Worm (Caenorhabditis elegans) whole organism, young adult: ENCODE measurements around the gene spon-1.

Source experiments
- B0019.2 ChIP-seq: fragments of 200-800 bp; sonication (Bioruptor generic); conservative IDR thresholded peaks from 2 replicates; pipeline ENCODE4 v1.3.6; 2022; ENCODE audit warnings: missing genetic modification reagents, missing genetic modification characterization, missing compliant biosample characterization
- C17E4.6 ChIP-seq: fragments of 200-800 bp; sonication (Bioruptor generic); IDR thresholded peaks from 2 replicates; pipeline ENCODE4 v1.3.6; 2022; ENCODE audit warnings: missing genetic modification reagents, missing genetic modification characterization, missing compliant biosample characterization
- F33H1.4 ChIP-seq: fragments of 200-800 bp; sonication (Bioruptor generic); IDR thresholded peaks from 2 replicates; pipeline ENCODE4 v1.3.6; 2022; ENCODE audit warnings: missing genetic modification reagents, missing genetic modification characterization, missing compliant biosample characterization
- F39B2.1 ChIP-seq: fragments of 200-800 bp; sonication (Bioruptor generic); IDR thresholded peaks from 2 replicates; pipeline ENCODE4 v1.3.6; 2022; ENCODE audit warnings: missing genetic modification reagents, missing genetic modification characterization, missing compliant biosample characterization
- F49E8.2 ChIP-seq: sonication (generic microtip); optimal IDR thresholded peaks from 3 replicates; lab custom pipeline; 2017; ENCODE audit warnings: missing genetic modification characterization, mild to moderate bottlenecking, missing compliant biosample characterization, antibody characterized with exemption, moderate library complexity; ENCODE audit not compliant: insufficient read depth
- K12H6.12 ChIP-seq: fragments of 200-800 bp; sonication (Bioruptor generic); optimal IDR thresholded peaks from 2 replicates; lab custom pipeline; 2018; ENCODE audit warnings: mild to moderate bottlenecking, missing genetic modification characterization, missing compliant biosample characterization
- T26A5.8 ChIP-seq: sonication (generic microtip); optimal IDR thresholded peaks from 2 replicates; lab custom pipeline; 2016; ENCODE audit warnings: missing genetic modification characterization, missing compliant biosample characterization
- akir-1 ChIP-seq: fragments of 200-800 bp; sonication (Bioruptor generic); optimal IDR thresholded peaks from 2 replicates; lab custom pipeline; 2018; ENCODE audit warnings: mild to moderate bottlenecking, missing genetic modification characterization, moderate library complexity, missing compliant biosample characterization
- cebp-1 ChIP-seq, 2 experiments: fragments of 200-800 bp in 1 of 2; sonication (Bioruptor generic) in 1 of 2; sonication (generic microtip) in 1 of 2; IDR thresholded peaks in 1 of 2; optimal IDR thresholded peaks in 1 of 2; 2 replicates each; pipeline versions ENCODE4 v1.3.6 to Lab custom; 2017 to 2022; ENCODE audit warnings: missing compliant biosample characterization in 2 of 2, missing genetic modification characterization in 2 of 2, mild to moderate bottlenecking in 1 of 2, missing genetic modification reagents in 1 of 2, moderate library complexity in 1 of 2
- ceh-100 ChIP-seq: fragments of 200-800 bp; sonication (Bioruptor generic); IDR thresholded peaks from 2 replicates; pipeline ENCODE4 v1.3.6; 2022; ENCODE audit warnings: missing genetic modification reagents, missing genetic modification characterization, missing compliant biosample characterization
- ceh-91 ChIP-seq: fragments of 200-800 bp; sonication (Bioruptor generic); IDR thresholded peaks from 2 replicates; pipeline ENCODE4 v1.3.6; 2022; ENCODE audit warnings: missing genetic modification reagents, missing genetic modification characterization, missing compliant biosample characterization
- efl-1 ChIP-seq: fragments of 150-350 bp; optimal IDR thresholded peaks from 2 replicates; lab custom pipeline; 2014; ENCODE audit warnings: missing biosample characterization, missing genetic modification reagents, missing genetic modification characterization
- ekl-4 ChIP-seq: fragments of 200-800 bp; sonication (Bioruptor generic); IDR thresholded peaks from 2 replicates; pipeline ENCODE4 v1.3.6; 2022; ENCODE audit warnings: missing genetic modification reagents, missing genetic modification characterization, missing compliant biosample characterization
- fkh-3 ChIP-seq: sonication (generic microtip); optimal IDR thresholded peaks from 2 replicates; lab custom pipeline; 2016; ENCODE audit warnings: mild to moderate bottlenecking, missing genetic modification characterization, missing compliant biosample characterization
- gei-17 ChIP-seq: fragments of 200-800 bp; sonication (Bioruptor generic); optimal IDR thresholded peaks from 2 replicates; lab custom pipeline; 2018; ENCODE audit warnings: mild to moderate bottlenecking, missing genetic modification characterization, missing compliant biosample characterization
- him-1 ChIP-seq: sonication (generic microtip); optimal IDR thresholded peaks from 2 replicates; lab custom pipeline; 2016; ENCODE audit warnings: missing genotype, missing genetic modification reagents, missing genetic modification characterization, missing compliant biosample characterization
- hlh-12 ChIP-seq: sonication (generic microtip); optimal IDR thresholded peaks from 2 replicates; lab custom pipeline; 2016; ENCODE audit warnings: missing genetic modification characterization, missing compliant biosample characterization
- hmg-1.2 ChIP-seq: fragments of 200-800 bp; sonication (Bioruptor generic); IDR thresholded peaks from 2 replicates; pipeline ENCODE4 v1.3.6; 2022; ENCODE audit warnings: missing genetic modification reagents, missing genetic modification characterization, missing compliant biosample characterization
- let-607 ChIP-seq, 2 experiments: fragments of 200-800 bp in 1 of 2; sonication (Bioruptor generic) in 1 of 2; sonication (generic microtip) in 1 of 2; optimal IDR thresholded peaks; 2 replicates each; lab custom pipeline; 2016 to 2018; ENCODE audit warnings: mild to moderate bottlenecking in 2 of 2, missing compliant biosample characterization in 2 of 2, missing genetic modification characterization in 2 of 2, moderate library complexity in 2 of 2, missing genotype in 1 of 2
- lin-26 ChIP-seq: fragments of 200-800 bp; sonication (Bioruptor generic); IDR thresholded peaks from 2 replicates; pipeline ENCODE4 v1.3.6; 2022; ENCODE audit warnings: missing genetic modification reagents, missing genetic modification characterization, missing compliant biosample characterization
- lin-35 ChIP-seq, 3 experiments: fragments of 150-350 bp in 2 of 3; sonication (generic microtip) in 1 of 3; optimal IDR thresholded peaks; 2 replicates each; lab custom pipeline; 2014 to 2018; ENCODE audit warnings: missing biosample characterization in 3 of 3, missing genetic modification characterization in 3 of 3, missing genetic modification reagents in 3 of 3
- madf-10 ChIP-seq: sonication (generic microtip); optimal IDR thresholded peaks from 2 replicates; lab custom pipeline; 2016; ENCODE audit warnings: mild to moderate bottlenecking, missing genetic modification characterization, missing compliant biosample characterization
- madf-3 ChIP-seq: fragments of 200-800 bp; sonication (Bioruptor generic); IDR thresholded peaks from 2 replicates; pipeline ENCODE4 v1.3.6; 2022; ENCODE audit warnings: missing genetic modification reagents, missing genetic modification characterization, missing compliant biosample characterization
- madf-6 ChIP-seq: fragments of 200-800 bp; sonication (Bioruptor generic); IDR thresholded peaks from 2 replicates; pipeline ENCODE4 v1.3.6; 2022; ENCODE audit warnings: missing genetic modification reagents, missing genetic modification characterization, missing compliant biosample characterization
- mes-4 ChIP-seq: sonication (generic microtip); optimal IDR thresholded peaks from 2 replicates; lab custom pipeline; 2016; ENCODE audit warnings: missing genotype, missing genetic modification characterization, missing compliant biosample characterization
- nfyb-1 ChIP-seq: fragments of 200-800 bp; sonication (Bioruptor generic); IDR thresholded peaks from 2 replicates; pipeline ENCODE4 v1.3.6; 2022; ENCODE audit warnings: missing genetic modification reagents, missing genetic modification characterization, missing compliant biosample characterization
- nhr-179 ChIP-seq: sonication (generic microtip); optimal IDR thresholded peaks from 2 replicates; lab custom pipeline; 2016; ENCODE audit warnings: mild to moderate bottlenecking, missing genetic modification characterization, missing compliant biosample characterization
- nhr-80 ChIP-seq: sonication (generic microtip); optimal IDR thresholded peaks from 2 replicates; lab custom pipeline; 2016; ENCODE audit warnings: missing genetic modification characterization, missing compliant biosample characterization
- rec-8 ChIP-seq, 2 experiments: sonication (generic microtip); optimal IDR thresholded peaks; 2 replicates each; lab custom pipeline; 2016; ENCODE audit warnings: mild to moderate bottlenecking in 2 of 2, missing genetic modification characterization in 2 of 2, missing genetic modification reagents in 2 of 2, missing genotype in 2 of 2, missing biosample characterization in 1 of 2, missing compliant biosample characterization in 1 of 2, moderate library complexity in 1 of 2
- snpc-1.1 ChIP-seq: sonication (generic microtip); optimal IDR thresholded peaks from 2 replicates; lab custom pipeline; 2017; ENCODE audit warnings: missing genetic modification characterization, mild to moderate bottlenecking, missing compliant biosample characterization, antibody characterized with exemption, moderate library complexity, missing genotype, missing genetic modification reagents; ENCODE audit not compliant: insufficient read depth
- snpc-3.4 ChIP-seq: sonication (generic microtip); optimal IDR thresholded peaks from 2 replicates; lab custom pipeline; 2017; ENCODE audit warnings: missing genetic modification characterization, mild to moderate bottlenecking, missing compliant biosample characterization, antibody characterized with exemption, moderate library complexity, missing genotype, missing genetic modification reagents
- snpc-4 ChIP-seq, 5 experiments: fragments of 150-350 bp in 1 of 5; sonication (generic microtip) in 4 of 5; optimal IDR thresholded peaks; 2 replicates each; lab custom pipeline; 2014 to 2018; ENCODE audit warnings: missing genetic modification characterization in 5 of 5, missing biosample characterization in 3 of 5, antibody characterized with exemption in 2 of 5, mild to moderate bottlenecking in 2 of 5, missing compliant biosample characterization in 2 of 5, missing genotype in 2 of 5, moderate library complexity in 2 of 5, missing genetic modification reagents in 1 of 5
- tbx-9 ChIP-seq: sonication (generic microtip); optimal IDR thresholded peaks from 2 replicates; lab custom pipeline; 2016; ENCODE audit warnings: borderline replicate concordance, missing genetic modification characterization, inconsistent platforms, missing compliant biosample characterization
- tlf-1 ChIP-seq: fragments of 200-800 bp; sonication (Bioruptor generic); optimal IDR thresholded peaks from 2 replicates; lab custom pipeline; 2018; ENCODE audit warnings: mild to moderate bottlenecking, missing genetic modification characterization, missing compliant biosample characterization
- ztf-18 ChIP-seq: sonication (generic microtip); optimal IDR thresholded peaks from 2 replicates; lab custom pipeline; 2016; ENCODE audit warnings: missing genotype, mild to moderate bottlenecking, missing genetic modification characterization, missing compliant biosample characterization
- ztf-22 ChIP-seq: fragments of 200-800 bp; sonication (Bioruptor generic); optimal IDR thresholded peaks from 2 replicates; lab custom pipeline; 2018; ENCODE audit warnings: mild to moderate bottlenecking, missing genetic modification characterization, moderate library complexity, missing compliant biosample characterization

Gene spon-1

DNA sequence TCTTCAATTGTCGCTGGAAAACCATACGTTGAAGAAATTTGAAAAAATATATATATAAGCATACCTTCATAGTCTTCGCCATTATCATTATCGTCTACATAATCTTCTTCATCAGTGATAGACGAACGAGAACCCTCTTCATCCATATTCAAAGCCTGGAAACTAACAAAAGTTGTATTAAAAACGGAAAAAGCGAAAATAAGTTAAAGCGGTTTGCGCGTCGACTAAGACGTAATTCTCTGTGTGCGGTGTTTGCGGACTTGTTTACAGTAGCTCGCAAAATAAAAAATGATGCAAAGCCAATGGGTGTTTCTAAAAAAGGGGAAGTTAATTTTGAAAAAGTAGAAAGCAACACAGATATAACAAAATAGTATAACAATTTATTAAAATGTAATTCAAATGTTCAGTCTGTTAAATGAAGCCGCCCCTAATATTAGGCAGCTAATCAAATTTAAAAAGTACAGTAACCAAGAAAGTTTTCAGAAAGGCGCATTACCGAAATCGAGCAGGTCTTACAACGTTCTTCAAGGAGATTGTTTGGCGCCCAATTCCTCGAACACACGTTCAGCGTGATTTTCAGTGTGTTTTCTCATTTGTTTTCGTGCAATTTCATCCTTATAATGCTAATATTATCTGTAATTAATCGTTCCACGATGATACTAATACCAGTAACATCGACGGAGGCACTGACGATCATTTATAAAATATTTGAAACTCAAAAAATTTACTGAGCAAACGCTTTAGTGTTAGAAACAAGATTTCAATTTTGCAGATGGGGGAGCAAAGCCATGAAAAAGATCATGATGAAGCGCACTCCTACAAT lies 15.7 kb downstream of the spon-1 start, which contains the start of the genes T07F8.4 and gld-3 (continued):
- TF ChIP-seq ekl-4 (GFP tag; lab: Robert Waterston, UW) (0 out of 2 replicates have a peak, but pooled peaks have one; percentile 28), nhr-179 (tag; lab: Kevin White, UChicago) (no peak)
- TF ChIP-seq, all 124 proteins: peak for 19

DNA sequence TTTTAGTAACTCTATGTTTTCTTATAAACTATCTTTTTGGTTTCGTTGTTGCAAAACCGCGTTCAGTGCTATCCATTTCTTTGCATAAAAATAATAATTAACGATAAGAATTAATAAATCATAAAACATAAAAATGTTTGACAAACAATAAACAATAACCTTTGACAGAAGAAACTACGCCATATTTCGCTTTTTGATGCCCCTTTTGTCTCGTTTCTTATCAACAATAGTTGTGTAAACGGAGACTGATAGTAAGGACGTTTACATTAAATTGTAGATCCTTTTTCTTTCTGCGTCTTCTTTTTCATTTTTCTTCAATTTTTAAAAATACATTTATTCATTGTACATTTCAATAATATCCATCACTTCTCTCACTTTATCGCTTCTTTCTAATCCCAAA lies 22.7 kb downstream of the spon-1 start:
- TF ChIP-seq cebp-1 (GFP tag; IDR thresholded peaks at IDR 0.05; lab: Robert Waterston, UW) = no peak
- TF ChIP-seq cebp-1 (tag; optimal IDR thresholded peaks at IDR 0.05; lab: Kevin White, UChicago) = no peak
- TF ChIP-seq ekl-4 (GFP tag; lab: Robert Waterston, UW) = no peak
- no peak for TF ChIP-seq ceh-91 (GFP tag; lab: Robert Waterston, UW)
- TF ChIP-seq gei-17 (GFP tag; lab: Kevin White, UChicago) = no peak
- peak; percentile 28 for TF ChIP-seq nhr-80
- no peak for TF ChIP-seq lin-35 (GFP tag; optimal IDR thresholded peaks at IDR 0.05; lab: Kevin White, UChicago)
- no peak for TF ChIP-seq K12H6.12 (tag; lab: Kevin White, UChicago)

DNA sequence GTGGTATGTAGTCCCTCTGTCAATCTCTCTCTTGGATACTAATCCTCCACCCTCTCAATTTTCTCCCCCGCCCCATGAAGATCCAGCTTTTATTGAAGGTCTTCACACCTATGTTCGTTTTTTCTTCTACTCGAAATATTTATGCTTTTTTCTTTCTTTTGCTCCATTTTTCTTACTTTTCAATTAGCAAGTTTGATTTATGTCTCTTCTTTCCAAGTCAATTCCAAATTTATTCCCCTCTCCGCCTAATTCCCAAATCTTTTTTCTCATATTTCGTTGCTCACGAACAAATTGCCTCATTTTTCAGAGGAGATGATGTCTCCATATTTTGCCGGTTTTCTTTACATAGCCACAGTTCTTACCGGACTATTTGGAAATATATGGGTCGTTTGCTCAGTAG lies 27.9 kb downstream of the spon-1 start, which contains the start of gene npr-31:
TSS of gene npr-31 (plus strand) at position 301 of the 400 bp plus-strand sequence.
- no peak for TF ChIP-seq T26A5.8 (tag; lab: Kevin White, UChicago)
- TF ChIP-seq lin-26 (GFP tag; lab: Robert Waterston, UW) = no peak
- TF ChIP-seq nfyb-1 (GFP tag; lab: Robert Waterston, UW) = no peak
- TF ChIP-seq ceh-91 (GFP tag; lab: Robert Waterston, UW) = no peak
- no peak for TF ChIP-seq madf-10 (tag; lab: Kevin White, UChicago)
- no peak for TF ChIP-seq madf-6 (GFP tag; lab: Robert Waterston, UW)
- no peak for TF ChIP-seq akir-1
- no peak for TF ChIP-seq C17E4.6 (GFP tag; lab: Robert Waterston, UW)

DNA sequence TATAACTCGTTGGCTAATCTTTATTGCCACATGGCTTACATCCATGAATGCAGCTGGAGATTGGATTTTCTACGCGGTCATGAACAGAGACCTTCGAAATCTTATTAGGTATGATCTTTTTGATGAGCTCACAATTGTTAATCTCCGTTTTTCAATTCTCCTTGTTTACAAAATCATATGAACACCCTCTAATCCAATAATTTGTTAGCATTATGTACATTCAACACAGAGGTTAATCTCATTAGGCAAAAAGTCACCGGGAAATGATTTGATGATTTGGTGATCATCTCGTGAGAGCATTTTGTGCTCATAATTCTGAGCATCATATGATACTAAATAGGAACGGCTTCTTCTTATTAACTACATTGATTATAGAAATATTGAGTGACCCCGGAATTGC lies 29.9 kb downstream of the spon-1 start:
- TF ChIP-seq let-607 (tag; optimal IDR thresholded peaks at IDR 0.05; lab: Kevin White, UChicago) (no peak), F49E8.2 (tag; lab: Kevin White, UChicago) (no peak), fkh-3 (tag; lab: Kevin White, UChicago) (no peak), madf-3 (GFP tag; lab: Robert Waterston, UW) (no peak), lin-35 (GFP tag; optimal IDR thresholded peaks at IDR 0.05; lab: Kevin White, UChicago) (no peak), tbx-9 (tag; lab: Kevin White, UChicago) (no peak), tlf-1 (GFP tag; lab: Kevin White, UChicago) (no peak), ekl-4 (GFP tag; lab: Robert Waterston, UW) (no peak)

DNA sequence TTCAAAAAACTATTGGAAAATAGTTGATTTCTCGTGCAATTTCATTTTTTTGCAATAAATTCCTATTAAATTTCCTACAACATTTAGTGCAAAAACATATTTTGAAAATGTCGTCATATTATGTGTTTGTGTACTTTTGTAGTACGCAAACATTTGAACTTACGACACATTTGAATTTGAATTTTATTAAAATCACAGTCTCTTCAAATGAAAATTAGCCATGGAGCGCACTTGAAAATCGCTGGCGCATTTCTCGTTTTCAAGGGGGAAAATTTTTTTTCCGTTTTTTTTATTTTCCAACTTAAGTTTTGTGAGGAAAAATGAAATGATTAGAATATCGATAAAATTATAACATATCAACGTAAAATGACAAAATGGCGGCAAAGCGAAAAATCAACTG lies 31.2 kb downstream of the spon-1 start:
- TF ChIP-seq ztf-18 (tag; lab: Kevin White, UChicago) = peak; percentile 91
- peak; percentile 53; the same call in 1 of the 2 replicates for TF ChIP-seq hmg-1.2 (GFP tag; lab: Robert Waterston, UW)
- TF ChIP-seq ztf-22 (GFP tag; lab: Kevin White, UChicago) = no peak
- TF ChIP-seq T26A5.8 (tag; lab: Kevin White, UChicago) = no peak
- TF ChIP-seq lin-26 (GFP tag; lab: Robert Waterston, UW) = no peak
- TF ChIP-seq hlh-12 = no peak
- TF ChIP-seq snpc-3.4 (tag; lab: Kevin White, UChicago) = peak; percentile 78
- TF ChIP-seq F33H1.4 = peak; percentile 61
- TF ChIP-seq him-1 = peak; percentile 75
- no peak for TF ChIP-seq F39B2.1 (GFP tag; lab: Robert Waterston, UW)
- peak; percentile 78 for TF ChIP-seq ceh-91 (GFP tag; lab: Robert Waterston, UW)
- no peak for TF ChIP-seq rec-8 (tag; optimal IDR thresholded peaks at IDR 0.05; lab: Kevin White, UChicago)
- TF ChIP-seq B0019.2 (GFP tag; lab: Robert Waterston, UW) = peak; percentile 61
- TF ChIP-seq mes-4 (tag; lab: Kevin White, UChicago) = no peak
- peak; percentile 65 for TF ChIP-seq snpc-1.1
- peak; percentile 55; the same call in 1 of the 2 replicates for TF ChIP-seq ceh-100 (GFP tag; lab: Robert Waterston, UW)
- TF ChIP-seq snpc-4 (GFP tag; optimal IDR thresholded peaks at IDR 0.05; lab: Kevin White, UChicago) = peak; percentile 18
- TF ChIP-seq snpc-4 (tag; optimal IDR thresholded peaks at IDR 0.05; lab: Kevin White, UChicago) = peak in 2 of 4 experiments; percentile 28 to 32
- TF ChIP-seq efl-1 (GFP tag; lab: Kevin White, UChicago) = peak; percentile 45
